Worm (Caenorhabditis elegans): Measurements from ENCODE around the gene wht-3.

wht-3 gene

ce11 chrIII:4099884-4100596 is 51.4 kb downstream of the wht-3 start:
- TF ChIP-seq lsy-2 (tag; optimal IDR thresholded peaks at IDR 0.05) (peak in 1 of 2 experiments; percentile 74), elt-3 (tag; optimal IDR thresholded peaks at IDR 0.05) (no peak), nhr-129 (tag; optimal IDR thresholded peaks at IDR 0.05) (peak; percentile 78), nhr-23 (tag; optimal IDR thresholded peaks at IDR 0.05) (no peak), nhr-77 (tag; optimal IDR thresholded peaks at IDR 0.05) (no peak), mab-5 (tag; optimal IDR thresholded peaks at IDR 0.05) (no peak), crh-2 (tag; optimal IDR thresholded peaks at IDR 0.05) (peak; percentile 45), mdl-1 (tag; optimal IDR thresholded peaks at IDR 0.05) (peak in 1 of 2 experiments; percentile 55), nhr-6 (tag; optimal IDR thresholded peaks at IDR 0.05) (peak; percentile 23), fos-1 (tag; optimal IDR thresholded peaks at IDR 0.05) (peak; percentile 50), zag-1 (tag; optimal IDR thresholded peaks at IDR 0.05) (no peak), alr-1 (tag; optimal IDR thresholded peaks at IDR 0.05) (no peak), ztf-1 (GFP tag; conservative IDR thresholded peaks at IDR 0.05) (no peak), nhr-10 (tag; optimal IDR thresholded peaks at IDR 0.05) (peak; percentile 30), ceh-16 (tag; optimal IDR thresholded peaks at IDR 0.05) (peak; percentile 38), unc-55 (GFP tag; optimal IDR thresholded peaks at IDR 0.05) (no peak), nhr-25 (tag; optimal IDR thresholded peaks at IDR 0.05) (peak; percentile 88), nhr-11 (tag; optimal IDR thresholded peaks at IDR 0.05) (no peak), C34F6.9 (tag; optimal IDR thresholded peaks at IDR 0.05) (peak; percentile 75), sem-4 (tag; optimal IDR thresholded peaks at IDR 0.05) (peak; percentile 67), ama-1 (optimal IDR thresholded peaks at IDR 0.05) (no peak), mbf-1 (tag; optimal IDR thresholded peaks at IDR 0.05) (no peak), lin-11 (tag; optimal IDR thresholded peaks at IDR 0.05) (no peak), snpc-4 (tag; optimal IDR thresholded peaks at IDR 0.05) (no peak), unc-62 (GFP tag; optimal IDR thresholded peaks at IDR 0.05) (no peak), skn-1 (tag; optimal IDR thresholded peaks at IDR 0.05) (no peak), Y55F3AM.14 (GFP tag; optimal IDR thresholded peaks at IDR 0.05) (no peak), dmd-4 (tag; optimal IDR thresholded peaks at IDR 0.05) (no peak), sma-9 (GFP tag; optimal IDR thresholded peaks at IDR 0.05) (peak; percentile 79), sma-9 (tag; optimal IDR thresholded peaks at IDR 0.05) (peak; percentile 37), aly-2 (tag; optimal IDR thresholded peaks at IDR 0.05) (no peak), gmeb-1 (tag; optimal IDR thresholded peaks at IDR 0.05) (peak; percentile 46), nhr-21 (tag; optimal IDR thresholded peaks at IDR 0.05) (peak; percentile 87), unc-39 (tag; optimal IDR thresholded peaks at IDR 0.05) (no peak), lin-39 (tag; optimal IDR thresholded peaks at IDR 0.05) (no peak), ztf-4 (tag; optimal IDR thresholded peaks at IDR 0.05) (peak; percentile 86), R02D3.7 (tag; optimal IDR thresholded peaks at IDR 0.05) (no peak), lin-13 (GFP tag; optimal IDR thresholded peaks at IDR 0.05) (peak; percentile 60), nhr-12 (tag; optimal IDR thresholded peaks at IDR 0.05) (no peak), F13H6.1 (tag; optimal IDR thresholded peaks at IDR 0.05) (peak; percentile 26), egl-27 (tag; optimal IDR thresholded peaks at IDR 0.05) (peak; percentile 79), sma-3 (GFP tag; optimal IDR thresholded peaks at IDR 0.05) (peak; percentile 85), ztf-11 (tag; optimal IDR thresholded peaks at IDR 0.05) (no peak), ceh-82 (tag; optimal IDR thresholded peaks at IDR 0.05) (no peak), blmp-1 (tag; optimal IDR thresholded peaks at IDR 0.05; ENCODE audit: insufficient read depth) (peak; percentile 94), nhr-237 (tag; optimal IDR thresholded peaks at IDR 0.05) (no peak)

ce11 chrIII:4098751-4099150 is 52.6 kb downstream of the wht-3 start:
- TF ChIP-seq ama-1 (optimal IDR thresholded peaks at IDR 0.05) (peak; percentile 11), ztf-4 (tag; optimal IDR thresholded peaks at IDR 0.05) (no peak)

All from whole organism, L2 larva.